Worm (Caenorhabditis elegans) whole organism, late embryonic: ENCODE measurements around the gene C15H9.3.

ENCODE experiments used
- C38D4.7 ChIP-seq: fragments of 200-800 bp; sonication (Bioruptor generic); optimal IDR thresholded peaks from 2 replicates; lab custom pipeline; 2018; ENCODE audit warnings: mild to moderate bottlenecking, missing genetic modification characterization, moderate library complexity, missing compliant biosample characterization
- ama-1 ChIP-seq: fragments of 150-350 bp; optimal IDR thresholded peaks from 2 replicates; lab custom pipeline; 2014
- ceh-6 ChIP-seq: fragments of 200-800 bp; sonication (Bioruptor generic); optimal IDR thresholded peaks from 2 replicates; lab custom pipeline; 2018; ENCODE audit warnings: mild to moderate bottlenecking, missing genetic modification characterization, missing compliant biosample characterization
- che-1 ChIP-seq: sonication (generic microtip); optimal IDR thresholded peaks from 2 replicates; lab custom pipeline; 2016; ENCODE audit warnings: mild to moderate bottlenecking, missing genetic modification characterization, missing compliant biosample characterization
- elt-2 ChIP-seq: sonication (generic microtip); optimal IDR thresholded peaks from 2 replicates; lab custom pipeline; 2016; ENCODE audit warnings: missing genetic modification reagents, missing genetic modification characterization, missing compliant biosample characterization
- elt-4 ChIP-seq: sonication (generic microtip); optimal IDR thresholded peaks from 2 replicates; lab custom pipeline; 2016; ENCODE audit warnings: missing genetic modification characterization, missing compliant biosample characterization
- hlh-13 ChIP-seq: fragments of 200-800 bp; sonication (Bioruptor generic); optimal IDR thresholded peaks from 2 replicates; lab custom pipeline; 2018; ENCODE audit warnings: mild to moderate bottlenecking, missing genetic modification characterization, missing compliant biosample characterization
- nhr-11 ChIP-seq: fragments of 150-350 bp; optimal IDR thresholded peaks from 2 replicates; lab custom pipeline; 2014; ENCODE audit warnings: missing biosample characterization, missing genetic modification characterization
- pros-1 ChIP-seq: fragments of 150-350 bp; optimal IDR thresholded peaks from 2 replicates; lab custom pipeline; 2014; ENCODE audit warnings: missing biosample characterization, missing genetic modification reagents, missing genetic modification characterization
- sox-2 ChIP-seq: fragments of 200-800 bp; sonication (Bioruptor generic); IDR thresholded peaks from 2 replicates; pipeline ENCODE4 v1.3.6; 2022; ENCODE audit warnings: missing genetic modification reagents, missing genetic modification characterization, missing compliant biosample characterization

DNA sequence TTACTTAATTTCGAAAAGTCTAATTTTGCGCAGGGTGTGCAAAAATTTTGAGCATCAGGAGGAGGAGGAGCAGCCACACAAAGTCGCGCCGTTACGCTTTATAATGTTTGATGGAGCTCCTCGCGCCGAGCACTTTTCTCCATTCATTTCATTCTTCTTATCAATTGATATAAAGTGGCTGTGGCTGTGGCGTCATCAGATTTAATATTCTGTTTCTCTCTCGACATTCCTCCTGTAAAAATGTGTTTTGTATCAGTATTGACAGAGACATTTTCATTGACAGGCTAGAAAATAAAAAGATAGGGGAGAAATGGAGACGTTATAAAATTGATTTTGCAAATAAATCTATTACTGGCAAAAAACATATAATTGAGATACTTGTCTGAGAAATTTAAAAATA is 13.7 kb downstream of the C15H9.3 start:
- TF ChIP-seq sox-2 (GFP tag; lab: Robert Waterston, UW) = no peak
- no peak for TF ChIP-seq pros-1 (tag; lab: Kevin White, UChicago)
- TF ChIP-seq che-1 = no peak
- TF ChIP-seq ama-1 (lab: Kevin White, UChicago) = no peak
- no peak for TF ChIP-seq nhr-11 (tag; lab: Kevin White, UChicago)
- no peak for TF ChIP-seq elt-2 (tag; lab: Kevin White, UChicago)
- TF ChIP-seq ceh-6 (GFP tag; lab: Kevin White, UChicago) = no peak
- TF ChIP-seq C38D4.7 = no peak
- no peak for TF ChIP-seq elt-4
- no peak for TF ChIP-seq hlh-13 (GFP tag; lab: Kevin White, UChicago)
